Worm (Caenorhabditis elegans) whole organism, young adult: Measurements from ENCODE around the gene C15H9.9.

Experiments
- B0019.2 ChIP-seq: fragments of 200-800 bp; sonication (Bioruptor generic); conservative IDR thresholded peaks from 2 replicates; pipeline ENCODE4 v1.3.6; 2022; ENCODE audit warnings: missing genetic modification reagents, missing genetic modification characterization, missing compliant biosample characterization
- B0035.1 ChIP-seq: sonication (generic microtip); optimal IDR thresholded peaks from 2 replicates; lab custom pipeline; 2016; ENCODE audit warnings: missing genetic modification characterization, mild to moderate bottlenecking, missing compliant biosample characterization, missing genotype, missing genetic modification reagents
- B0261.1 ChIP-seq: sonication (generic microtip); optimal IDR thresholded peaks from 2 replicates; lab custom pipeline; 2016; ENCODE audit warnings: mild to moderate bottlenecking, missing genetic modification characterization, moderate library complexity, missing compliant biosample characterization
- F22D6.2 ChIP-seq: sonication (generic microtip); optimal IDR thresholded peaks from 2 replicates; lab custom pipeline; 2016; ENCODE audit warnings: mild to moderate bottlenecking, missing genetic modification characterization, missing compliant biosample characterization
- F49E8.2 ChIP-seq: sonication (generic microtip); optimal IDR thresholded peaks from 3 replicates; lab custom pipeline; 2017; ENCODE audit warnings: missing genetic modification characterization, mild to moderate bottlenecking, missing compliant biosample characterization, antibody characterized with exemption, moderate library complexity; ENCODE audit not compliant: insufficient read depth
- F57A8.1 ChIP-seq: fragments of 200-800 bp; sonication (Bioruptor generic); optimal IDR thresholded peaks from 2 replicates; lab custom pipeline; 2018; ENCODE audit warnings: mild to moderate bottlenecking, missing genetic modification characterization, moderate library complexity, missing compliant biosample characterization
- F57C9.4 ChIP-seq: sonication (generic microtip); optimal IDR thresholded peaks from 2 replicates; lab custom pipeline; 2017; ENCODE audit warnings: mild to moderate bottlenecking, missing genetic modification characterization, missing compliant biosample characterization
- K11D2.4 ChIP-seq: fragments of 200-800 bp; sonication (Bioruptor generic); IDR thresholded peaks from 2 replicates; pipeline ENCODE4 v1.3.6; 2022; ENCODE audit warnings: missing genetic modification reagents, missing genetic modification characterization, missing compliant biosample characterization
- Y53F4B.3 ChIP-seq: fragments of 200-800 bp; sonication (Bioruptor generic); IDR thresholded peaks from 2 replicates; pipeline ENCODE4 v1.3.6; 2022; ENCODE audit warnings: missing genetic modification reagents, missing genetic modification characterization, missing compliant biosample characterization
- ZK185.1 ChIP-seq: sonication (generic microtip); optimal IDR thresholded peaks from 2 replicates; lab custom pipeline; 2016; ENCODE audit warnings: mild to moderate bottlenecking, missing genetic modification characterization, missing compliant biosample characterization; ENCODE audit not compliant: poor library complexity, severe bottlenecking
- ama-1 ChIP-seq, 3 experiments: fragments of 150-350 bp in 1 of 3; sonication (generic microtip) in 2 of 3; optimal IDR thresholded peaks; 2 replicates each; lab custom pipeline; 2014 to 2018; ENCODE audit warnings: missing biosample characterization in 2 of 3, missing genetic modification characterization in 2 of 3, missing genetic modification reagents in 2 of 3
- aptf-3 ChIP-seq: fragments of 200-800 bp; sonication (Bioruptor generic); IDR thresholded peaks from 2 replicates; pipeline ENCODE4 v1.3.6; 2022; ENCODE audit warnings: missing genetic modification characterization, missing compliant biosample characterization
- attf-3 ChIP-seq: fragments of 200-800 bp; sonication (Bioruptor generic); conservative IDR thresholded peaks from 2 replicates; pipeline ENCODE4 v1.3.6; 2022; ENCODE audit warnings: missing genetic modification reagents, missing genetic modification characterization, missing compliant biosample characterization
- attf-6 ChIP-seq: fragments of 200-800 bp; sonication (Bioruptor generic); IDR thresholded peaks from 2 replicates; pipeline ENCODE4 v1.3.6; 2022; ENCODE audit warnings: missing genetic modification reagents, missing genetic modification characterization, missing compliant biosample characterization
- bed-2 ChIP-seq: fragments of 200-800 bp; sonication (Bioruptor generic); IDR thresholded peaks from 2 replicates; pipeline ENCODE4 v1.3.6; 2022; ENCODE audit warnings: missing genetic modification reagents, missing genetic modification characterization, missing compliant biosample characterization
- ceh-40 ChIP-seq: fragments of 200-800 bp; sonication (Bioruptor generic); IDR thresholded peaks from 2 replicates; pipeline ENCODE4 v1.3.6; 2022; ENCODE audit warnings: missing genetic modification characterization, missing compliant biosample characterization
- ceh-91 ChIP-seq: fragments of 200-800 bp; sonication (Bioruptor generic); IDR thresholded peaks from 2 replicates; pipeline ENCODE4 v1.3.6; 2022; ENCODE audit warnings: missing genetic modification reagents, missing genetic modification characterization, missing compliant biosample characterization
- die-1 ChIP-seq: sonication (generic microtip); optimal IDR thresholded peaks from 2 replicates; lab custom pipeline; 2016; ENCODE audit warnings: missing genotype, mild to moderate bottlenecking, missing genetic modification characterization, missing compliant biosample characterization
- egl-18 ChIP-seq: fragments of 200-800 bp; sonication (Bioruptor generic); IDR thresholded peaks from 2 replicates; pipeline ENCODE4 v1.3.6; 2022; ENCODE audit warnings: missing genetic modification reagents, missing genetic modification characterization, missing compliant biosample characterization
- egrh-3 ChIP-seq: fragments of 200-800 bp; sonication (Bioruptor generic); IDR thresholded peaks from 2 replicates; pipeline ENCODE4 v1.3.6; 2022; ENCODE audit warnings: missing genetic modification reagents, missing genetic modification characterization, missing compliant biosample characterization
- ekl-4 ChIP-seq: fragments of 200-800 bp; sonication (Bioruptor generic); IDR thresholded peaks from 2 replicates; pipeline ENCODE4 v1.3.6; 2022; ENCODE audit warnings: missing genetic modification reagents, missing genetic modification characterization, missing compliant biosample characterization
- fkh-3 ChIP-seq: sonication (generic microtip); optimal IDR thresholded peaks from 2 replicates; lab custom pipeline; 2016; ENCODE audit warnings: mild to moderate bottlenecking, missing genetic modification characterization, missing compliant biosample characterization
- gei-17 ChIP-seq: fragments of 200-800 bp; sonication (Bioruptor generic); optimal IDR thresholded peaks from 2 replicates; lab custom pipeline; 2018; ENCODE audit warnings: mild to moderate bottlenecking, missing genetic modification characterization, missing compliant biosample characterization
- let-607 ChIP-seq, 2 experiments: fragments of 200-800 bp in 1 of 2; sonication (Bioruptor generic) in 1 of 2; sonication (generic microtip) in 1 of 2; optimal IDR thresholded peaks; 2 replicates each; lab custom pipeline; 2016 to 2018; ENCODE audit warnings: mild to moderate bottlenecking in 2 of 2, missing compliant biosample characterization in 2 of 2, missing genetic modification characterization in 2 of 2, moderate library complexity in 2 of 2, missing genotype in 1 of 2
- lin-35 ChIP-seq, 3 experiments: fragments of 150-350 bp in 2 of 3; sonication (generic microtip) in 1 of 3; optimal IDR thresholded peaks; 2 replicates each; lab custom pipeline; 2014 to 2018; ENCODE audit warnings: missing biosample characterization in 3 of 3, missing genetic modification characterization in 3 of 3, missing genetic modification reagents in 3 of 3
- madf-10 ChIP-seq: sonication (generic microtip); optimal IDR thresholded peaks from 2 replicates; lab custom pipeline; 2016; ENCODE audit warnings: mild to moderate bottlenecking, missing genetic modification characterization, missing compliant biosample characterization
- madf-3 ChIP-seq: fragments of 200-800 bp; sonication (Bioruptor generic); IDR thresholded peaks from 2 replicates; pipeline ENCODE4 v1.3.6; 2022; ENCODE audit warnings: missing genetic modification reagents, missing genetic modification characterization, missing compliant biosample characterization
- mes-4 ChIP-seq: sonication (generic microtip); optimal IDR thresholded peaks from 2 replicates; lab custom pipeline; 2016; ENCODE audit warnings: missing genotype, missing genetic modification characterization, missing compliant biosample characterization
- nfya-2 ChIP-seq: fragments of 200-800 bp; sonication (Bioruptor generic); IDR thresholded peaks from 2 replicates; pipeline ENCODE4 v1.3.6; 2022; ENCODE audit warnings: missing genetic modification reagents, missing genetic modification characterization, missing compliant biosample characterization
- nfyb-1 ChIP-seq: fragments of 200-800 bp; sonication (Bioruptor generic); IDR thresholded peaks from 2 replicates; pipeline ENCODE4 v1.3.6; 2022; ENCODE audit warnings: missing genetic modification reagents, missing genetic modification characterization, missing compliant biosample characterization
- nhr-179 ChIP-seq: sonication (generic microtip); optimal IDR thresholded peaks from 2 replicates; lab custom pipeline; 2016; ENCODE audit warnings: mild to moderate bottlenecking, missing genetic modification characterization, missing compliant biosample characterization
- nhr-27 ChIP-seq: fragments of 200-800 bp; sonication (Bioruptor generic); optimal IDR thresholded peaks from 2 replicates; lab custom pipeline; 2018; ENCODE audit warnings: mild to moderate bottlenecking, missing genetic modification characterization, moderate library complexity, missing compliant biosample characterization
- nhr-80 ChIP-seq: sonication (generic microtip); optimal IDR thresholded peaks from 2 replicates; lab custom pipeline; 2016; ENCODE audit warnings: missing genetic modification characterization, missing compliant biosample characterization
- nhr-90 ChIP-seq: sonication (generic microtip); optimal IDR thresholded peaks from 2 replicates; lab custom pipeline; 2016; ENCODE audit warnings: missing genotype, mild to moderate bottlenecking, missing genetic modification characterization, missing compliant biosample characterization
- pha-4 ChIP-seq: fragments of 150-350 bp; sonication (generic microtip); optimal IDR thresholded peaks from 2 replicates; lab custom pipeline; 2014; ENCODE audit warnings: missing biosample characterization, missing genetic modification reagents, missing genetic modification characterization
- repo-1 ChIP-seq: sonication (generic microtip); optimal IDR thresholded peaks from 2 replicates; lab custom pipeline; 2017; ENCODE audit warnings: mild to moderate bottlenecking, missing genetic modification characterization, missing compliant biosample characterization
- rpc-1 ChIP-seq, 2 experiments: fragments of 150-350 bp in 1 of 2; sonication (generic microtip) in 1 of 2; optimal IDR thresholded peaks; 2 replicates each; lab custom pipeline; 2014 to 2018; ENCODE audit warnings: missing biosample characterization in 1 of 2, missing genetic modification characterization in 1 of 2, missing genetic modification reagents in 1 of 2, missing genotype in 1 of 2
- sea-2 ChIP-seq: fragments of 200-800 bp; sonication (Bioruptor generic); IDR thresholded peaks from 2 replicates; pipeline ENCODE4 v1.3.6; 2022; ENCODE audit warnings: missing genetic modification characterization, missing compliant biosample characterization
- snpc-3.4 ChIP-seq: sonication (generic microtip); optimal IDR thresholded peaks from 2 replicates; lab custom pipeline; 2017; ENCODE audit warnings: missing genetic modification characterization, mild to moderate bottlenecking, missing compliant biosample characterization, antibody characterized with exemption, moderate library complexity, missing genotype, missing genetic modification reagents
- snpc-4 ChIP-seq, 5 experiments: fragments of 150-350 bp in 1 of 5; sonication (generic microtip) in 4 of 5; optimal IDR thresholded peaks; 2 replicates each; lab custom pipeline; 2014 to 2018; ENCODE audit warnings: missing genetic modification characterization in 5 of 5, missing biosample characterization in 3 of 5, antibody characterized with exemption in 2 of 5, mild to moderate bottlenecking in 2 of 5, missing compliant biosample characterization in 2 of 5, missing genotype in 2 of 5, moderate library complexity in 2 of 5, missing genetic modification reagents in 1 of 5
- tbp1 ChIP-seq: fragments of 200-800 bp; sonication (Bioruptor generic); optimal IDR thresholded peaks from 2 replicates; lab custom pipeline; 2018; ENCODE audit warnings: mild to moderate bottlenecking, missing genetic modification characterization, missing compliant biosample characterization
- tlf-1 ChIP-seq: fragments of 200-800 bp; sonication (Bioruptor generic); optimal IDR thresholded peaks from 2 replicates; lab custom pipeline; 2018; ENCODE audit warnings: mild to moderate bottlenecking, missing genetic modification characterization, missing compliant biosample characterization
- unc-62 ChIP-seq: fragments of 150-350 bp; optimal IDR thresholded peaks from 2 replicates; lab custom pipeline; 2014; ENCODE audit warnings: missing biosample characterization, missing genetic modification reagents, missing genetic modification characterization
- zfh-2 ChIP-seq: fragments of 200-800 bp; sonication (Bioruptor generic); conservative IDR thresholded peaks from 2 replicates; pipeline ENCODE4 v1.3.6; 2022; ENCODE audit warnings: missing genetic modification reagents, missing genetic modification characterization, missing compliant biosample characterization
- ztf-3 ChIP-seq: fragments of 200-800 bp; sonication (Bioruptor generic); optimal IDR thresholded peaks from 2 replicates; lab custom pipeline; 2018; ENCODE audit warnings: mild to moderate bottlenecking, missing genetic modification characterization, missing compliant biosample characterization

Gene C15H9.9

ce11 chrX:6092533-6092932, 35.5 kb downstream of the C15H9.9 start:
- TF ChIP-seq ama-1 (optimal IDR thresholded peaks at IDR 0.05; lab: Kevin White, UChicago) (peak; percentile 36), ama-1 (GFP tag; optimal IDR thresholded peaks at IDR 0.05; lab: Kevin White, UChicago) (no peak), zfh-2 (no peak), F57C9.4 (tag; lab: Kevin White, UChicago) (no peak), tbp1 (GFP tag; lab: Kevin White, UChicago) (no peak)

- TF ChIP-seq rpc-1 (optimal IDR thresholded peaks at IDR 0.05; lab: Kevin White, UChicago) (no peak), rpc-1 (tag; optimal IDR thresholded peaks at IDR 0.05; lab: Kevin White, UChicago) (no peak), ZK185.1 (tag; lab: Kevin White, UChicago) (peak; percentile 49), Y53F4B.3 (GFP tag; lab: Robert Waterston, UW) (no peak), B0261.1 (tag; lab: Kevin White, UChicago) (peak; percentile 33), nhr-90 (peak; percentile 97), attf-3 (GFP tag; lab: Robert Waterston, UW) (0 out of 2 replicates have a peak, but pooled peaks have one; percentile 15), ceh-91 (no peak), unc-62 (GFP tag; lab: Kevin White, UChicago) (peak; percentile 86), pha-4 (peak; percentile 78), gei-17 (GFP tag; lab: Kevin White, UChicago) (peak; percentile 85), ztf-3 (GFP tag; lab: Kevin White, UChicago) (peak; percentile 85), F49E8.2 (tag; lab: Kevin White, UChicago) (no peak), die-1 (tag; lab: Kevin White, UChicago) (peak; percentile 65), fkh-3 (peak; percentile 31), lin-35 (GFP tag; optimal IDR thresholded peaks at IDR 0.05; lab: Kevin White, UChicago) (peak in 1 of 3 experiments; percentile 86), nfya-2 (GFP tag; lab: Robert Waterston, UW) (peak; percentile 99), bed-2 (GFP tag; lab: Robert Waterston, UW) (peak; percentile 72; the same call in 1 of the 2 replicates), nfyb-1 (GFP tag; lab: Robert Waterston, UW) (peak; percentile 100), nhr-27 (tag; lab: Kevin White, UChicago) (no peak), egrh-3 (GFP tag; lab: Robert Waterston, UW) (peak; percentile 94), madf-3 (peak; percentile 97), egl-18 (GFP tag; lab: Robert Waterston, UW) (peak; percentile 82; the same call in 1 of the 2 replicates), snpc-3.4 (tag; lab: Kevin White, UChicago) (no peak), nhr-80 (peak; percentile 100), zfh-2 (peak; percentile 100), nhr-179 (tag; lab: Kevin White, UChicago) (peak; percentile 59), sea-2 (GFP tag; lab: Robert Waterston, UW) (peak; percentile 84; the same call in 1 of the 2 replicates), tlf-1 (GFP tag; lab: Kevin White, UChicago) (peak; percentile 94), attf-6 (GFP tag; lab: Robert Waterston, UW) (no peak), K11D2.4 (GFP tag; lab: Robert Waterston, UW) (peak; percentile 93), madf-10 (peak; percentile 93), F57A8.1 (GFP tag; lab: Kevin White, UChicago) (no peak), F22D6.2 (peak; percentile 83), ekl-4 (GFP tag; lab: Robert Waterston, UW) (peak; percentile 95), B0019.2 (GFP tag; lab: Robert Waterston, UW) (no peak), snpc-4 (GFP tag; optimal IDR thresholded peaks at IDR 0.05; lab: Kevin White, UChicago) (no peak), snpc-4 (tag; optimal IDR thresholded peaks at IDR 0.05; lab: Kevin White, UChicago) (peak in 3 of 4 experiments; percentile 60 to 82 (median 78)), B0035.1 (tag; lab: Kevin White, UChicago) (peak; percentile 78), repo-1 (tag; lab: Kevin White, UChicago) (peak; percentile 88), mes-4 (tag; lab: Kevin White, UChicago) (no peak), ceh-40 (GFP tag; lab: Robert Waterston, UW) (0 out of 2 replicates have a peak, but pooled peaks have one; percentile 50), aptf-3 (GFP tag; lab: Robert Waterston, UW) (0 out of 2 replicates have a peak, but pooled peaks have one; percentile 59), let-607 (tag; optimal IDR thresholded peaks at IDR 0.05; lab: Kevin White, UChicago) (peak; percentile 100)
These were observed 36.1 kb downstream of the C15H9.9 start, which contains the start of gene hsp-3 for ce11 chrX:6091967-6092366. Gene hsp-3, minus strand, starts transcription at chrX:6092124.
